Worm (Caenorhabditis elegans) whole organism, mixed stage, embryonic: Measurements from ENCODE around the gene msp-38.
A peak's percentile ranks its signal among the peaks of the same experiment; 100 is the strongest.

Source experiments
- M03D4.4 ChIP-seq: sonication (generic microtip); optimal IDR thresholded peaks from 2 replicates; lab custom pipeline; 2017; ENCODE audit warnings: mild to moderate bottlenecking, missing genetic modification characterization, missing compliant biosample characterization
- blmp-1 ChIP-seq: fragments of 150-350 bp; optimal IDR thresholded peaks from 2 replicates; lab custom pipeline; 2014; ENCODE audit warnings: missing biosample characterization, missing genetic modification characterization
- ceh-39 ChIP-seq: fragments of 150-350 bp; optimal IDR thresholded peaks from 2 replicates; lab custom pipeline; 2014; ENCODE audit warnings: missing biosample characterization, missing genetic modification characterization
- ceh-83 ChIP-seq: fragments of 200-800 bp; sonication (Bioruptor generic); optimal IDR thresholded peaks from 2 replicates; lab custom pipeline; 2018; ENCODE audit warnings: mild to moderate bottlenecking, missing genetic modification characterization, missing compliant biosample characterization
- ces-1 ChIP-seq: fragments of 150-350 bp; optimal IDR thresholded peaks from 2 replicates; lab custom pipeline; 2014; ENCODE audit warnings: missing biosample characterization, missing genetic modification reagents, missing genetic modification characterization
- cnd-1 ChIP-seq: fragments of 200-800 bp; sonication (Bioruptor generic); optimal IDR thresholded peaks from 2 replicates; lab custom pipeline; 2018; ENCODE audit warnings: mild to moderate bottlenecking, missing genetic modification characterization, missing compliant biosample characterization
- drap-1 ChIP-seq: fragments of 200-800 bp; sonication (Bioruptor generic); optimal IDR thresholded peaks from 3 replicates; lab custom pipeline; 2018; ENCODE audit warnings: mild to moderate bottlenecking, missing genetic modification characterization, missing compliant biosample characterization
- elt-1 ChIP-seq: sonication (generic microtip); optimal IDR thresholded peaks from 2 replicates; lab custom pipeline; 2017; ENCODE audit warnings: missing genetic modification characterization, mild to moderate bottlenecking, missing compliant biosample characterization, antibody characterized with exemption, moderate library complexity, borderline replicate concordance; ENCODE audit not compliant: insufficient read depth
- elt-3 ChIP-seq: fragments of 150-350 bp; optimal IDR thresholded peaks from 2 replicates; lab custom pipeline; 2014; ENCODE audit warnings: missing biosample characterization, missing genetic modification characterization
- flh-1 ChIP-seq: fragments of 200-800 bp; sonication (Bioruptor generic); optimal IDR thresholded peaks from 2 replicates; lab custom pipeline; 2018; ENCODE audit warnings: mild to moderate bottlenecking, missing genetic modification characterization, moderate library complexity, missing compliant biosample characterization
- ham-2 ChIP-seq: fragments of 200-800 bp; sonication (Bioruptor generic); optimal IDR thresholded peaks from 2 replicates; lab custom pipeline; 2018; ENCODE audit warnings: mild to moderate bottlenecking, missing genetic modification characterization, missing compliant biosample characterization
- hlh-1 ChIP-seq: fragments of 150-350 bp; optimal IDR thresholded peaks from 2 replicates; lab custom pipeline; 2014; ENCODE audit warnings: missing biosample characterization, missing genetic modification reagents, missing genetic modification characterization
- lin-13 ChIP-seq: fragments of 150-350 bp; optimal IDR thresholded peaks from 2 replicates; lab custom pipeline; 2014; ENCODE audit warnings: missing biosample characterization, missing genetic modification characterization
- lin-32 ChIP-seq: fragments of 200-800 bp; sonication (Bioruptor generic); optimal IDR thresholded peaks from 2 replicates; lab custom pipeline; 2018; ENCODE audit warnings: mild to moderate bottlenecking, missing genetic modification characterization, missing compliant biosample characterization
- lsy-2 ChIP-seq: fragments of 150-350 bp; optimal IDR thresholded peaks from 2 replicates; lab custom pipeline; 2014; ENCODE audit warnings: missing biosample characterization, missing genetic modification characterization
- mep-1 ChIP-seq: fragments of 150-350 bp; optimal IDR thresholded peaks from 2 replicates; lab custom pipeline; 2017; ENCODE audit warnings: missing biosample characterization, missing genetic modification reagents, missing genetic modification characterization, inconsistent platforms
- nhr-2 ChIP-seq: fragments of 150-350 bp; optimal IDR thresholded peaks from 2 replicates; lab custom pipeline; 2014; ENCODE audit warnings: missing biosample characterization, missing genetic modification characterization
- nhr-237 ChIP-seq: fragments of 150-350 bp; optimal IDR thresholded peaks from 2 replicates; lab custom pipeline; 2014; ENCODE audit warnings: missing biosample characterization, missing genetic modification characterization
- nhr-28 ChIP-seq: fragments of 150-350 bp; optimal IDR thresholded peaks from 2 replicates; lab custom pipeline; 2014; ENCODE audit warnings: missing biosample characterization, missing genetic modification characterization
- nhr-76 ChIP-seq: sonication (generic microtip); optimal IDR thresholded peaks from 2 replicates; lab custom pipeline; 2017; ENCODE audit warnings: missing biosample characterization, missing genetic modification characterization
- pha-4 ChIP-seq: fragments of 150-350 bp; optimal IDR thresholded peaks from 2 replicates; lab custom pipeline; 2018; ENCODE audit warnings: missing biosample characterization, missing genetic modification reagents, missing genetic modification characterization
- sem-2 ChIP-seq: fragments of 200-800 bp; sonication (Bioruptor generic); optimal IDR thresholded peaks from 2 replicates; lab custom pipeline; 2018; ENCODE audit warnings: mild to moderate bottlenecking, missing genetic modification characterization, missing compliant biosample characterization
- snpc-4 ChIP-seq: fragments of 150-350 bp; optimal IDR thresholded peaks from 2 replicates; lab custom pipeline; 2014; ENCODE audit warnings: missing biosample characterization, missing genetic modification characterization
- sptf-1 ChIP-seq: sonication (generic microtip); optimal IDR thresholded peaks from 2 replicates; lab custom pipeline; 2017; ENCODE audit warnings: mild to moderate bottlenecking, missing genetic modification characterization, moderate library complexity, missing compliant biosample characterization
- tbx-8 ChIP-seq: fragments of 200-800 bp; sonication (Bioruptor generic); optimal IDR thresholded peaks from 2 replicates; lab custom pipeline; 2018; ENCODE audit warnings: mild to moderate bottlenecking, missing genetic modification characterization, moderate library complexity, missing compliant biosample characterization
- unc-120 ChIP-seq: sonication (generic microtip); optimal IDR thresholded peaks from 2 replicates; lab custom pipeline; 2017; ENCODE audit warnings: missing genetic modification characterization, missing compliant biosample characterization; ENCODE audit not compliant: poor library complexity, severe bottlenecking
- unc-39 ChIP-seq: fragments of 150-350 bp; optimal IDR thresholded peaks from 2 replicates; lab custom pipeline; 2014; ENCODE audit warnings: missing biosample characterization, missing genetic modification characterization
- ztf-11 ChIP-seq: fragments of 150-350 bp; optimal IDR thresholded peaks from 2 replicates; lab custom pipeline; 2014; ENCODE audit warnings: missing biosample characterization, missing genetic modification characterization

msp-38 gene

ce11 chrIV:10150552-10151004 lies 7.0 kb upstream of the msp-38 start, which contains the start of gene tsp-12:
TSS of gene tsp-12 (minus strand) at chrIV:10150602.
- TF ChIP-seq sptf-1 (tag; lab: Kevin White, UChicago), result peak; percentile 27
- peak; percentile 83 for TF ChIP-seq ces-1 (GFP tag; lab: Kevin White, UChicago)
- TF ChIP-seq nhr-2 (tag; lab: Kevin White, UChicago), result no peak
- TF ChIP-seq, all 35 proteins: peak for 2

DNA sequence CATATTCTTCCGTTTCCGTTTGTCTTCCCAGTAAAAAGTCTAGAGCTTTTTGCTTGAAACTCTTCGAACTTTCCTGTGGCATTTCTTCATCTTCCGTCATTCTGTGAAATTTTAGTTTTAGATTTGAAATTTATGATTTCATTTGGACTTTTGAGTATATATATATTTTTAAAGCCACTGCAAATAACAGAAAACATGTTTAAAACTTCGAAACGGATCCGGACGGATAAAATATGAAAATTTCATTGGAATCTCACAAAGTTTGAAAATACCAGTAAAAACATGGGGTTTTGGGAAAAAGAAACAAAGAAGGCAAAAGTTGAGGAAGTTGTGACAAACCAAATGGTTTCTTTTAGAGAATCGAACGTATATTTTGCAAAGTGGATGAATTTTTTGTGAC lies 5.4 kb upstream of the msp-38 start, which contains the start of gene pigs-1:
TSS of gene pigs-1 (minus strand) at position 101 of the 400 bp plus-strand sequence.
- no peak for TF ChIP-seq sem-2
- TF ChIP-seq blmp-1 (tag; lab: Kevin White, UChicago), result no peak

DNA sequence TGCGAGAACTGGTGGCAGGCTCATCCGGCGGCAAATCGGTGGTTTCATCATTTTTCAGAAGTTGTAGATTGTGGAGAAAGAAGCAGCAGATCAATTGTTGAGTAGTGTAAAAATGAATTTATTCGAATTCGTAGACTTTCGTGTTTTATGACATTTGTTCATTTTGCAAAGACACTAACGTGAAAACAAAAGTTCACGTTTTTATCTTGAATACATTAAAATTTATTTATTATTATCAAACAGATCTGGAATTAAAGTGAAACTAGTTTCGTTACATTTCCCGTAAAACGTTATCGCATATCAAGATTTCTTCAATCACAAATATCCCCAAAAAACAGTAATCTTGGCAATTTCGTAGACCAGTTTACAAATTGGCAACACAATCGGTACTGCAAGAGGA lies 3.3 kb upstream of the msp-38 start, which contains the start of gene T14G10.8:
TSS of gene T14G10.8 (minus strand) at position 101 of the 400 bp plus-strand sequence.
- no peak for TF ChIP-seq ztf-11
- TF ChIP-seq lsy-2, result no peak
- no peak for TF ChIP-seq ces-1 (GFP tag; lab: Kevin White, UChicago)

ce11 chrIV:10144909-10145308 lies 1.4 kb upstream of the msp-38 start:
- TF ChIP-seq nhr-28 (tag; lab: Kevin White, UChicago), result no peak
- no peak for TF ChIP-seq hlh-1 (tag; lab: Kevin White, UChicago)
- no peak for TF ChIP-seq lin-13 (tag; lab: Kevin White, UChicago)
- no peak for TF ChIP-seq ces-1 (GFP tag; lab: Kevin White, UChicago)
- TF ChIP-seq nhr-76 (tag; lab: Kevin White, UChicago), result no peak
- TF ChIP-seq ceh-83 (GFP tag; lab: Kevin White, UChicago), result no peak
- no peak for TF ChIP-seq sptf-1 (tag; lab: Kevin White, UChicago)
- TF ChIP-seq tbx-8 (GFP tag; lab: Kevin White, UChicago), result no peak
- no peak for TF ChIP-seq pha-4 (tag; lab: Kevin White, UChicago)
- TF ChIP-seq mep-1 (tag; lab: Kevin White, UChicago), result no peak
- no peak for TF ChIP-seq sem-2
- no peak for TF ChIP-seq nhr-237
- TF ChIP-seq flh-1 (GFP tag; lab: Kevin White, UChicago), result no peak
- TF ChIP-seq lsy-2, result no peak
- TF ChIP-seq, all 35 proteins: peak for 0

ce11 chrIV:10144487-10144886 lies 947 bp upstream of the msp-38 start:
- TF ChIP-seq M03D4.4 (no peak), sem-2 (no peak), flh-1 (GFP tag; lab: Kevin White, UChicago) (no peak), ham-2 (GFP tag; lab: Kevin White, UChicago) (no peak), cnd-1 (no peak), ces-1 (GFP tag; lab: Kevin White, UChicago) (no peak), elt-1 (tag; lab: Kevin White, UChicago) (no peak), unc-120 (tag; lab: Kevin White, UChicago) (no peak), snpc-4 (tag; lab: Kevin White, UChicago) (no peak), hlh-1 (tag; lab: Kevin White, UChicago) (no peak), pha-4 (tag; lab: Kevin White, UChicago) (no peak), lin-32 (GFP tag; lab: Kevin White, UChicago) (no peak), nhr-237 (no peak), unc-39 (no peak), tbx-8 (GFP tag; lab: Kevin White, UChicago) (no peak), elt-3 (no peak), sptf-1 (tag; lab: Kevin White, UChicago) (no peak), drap-1 (GFP tag; lab: Kevin White, UChicago) (no peak), ceh-39 (tag; lab: Kevin White, UChicago) (no peak)

DNA sequence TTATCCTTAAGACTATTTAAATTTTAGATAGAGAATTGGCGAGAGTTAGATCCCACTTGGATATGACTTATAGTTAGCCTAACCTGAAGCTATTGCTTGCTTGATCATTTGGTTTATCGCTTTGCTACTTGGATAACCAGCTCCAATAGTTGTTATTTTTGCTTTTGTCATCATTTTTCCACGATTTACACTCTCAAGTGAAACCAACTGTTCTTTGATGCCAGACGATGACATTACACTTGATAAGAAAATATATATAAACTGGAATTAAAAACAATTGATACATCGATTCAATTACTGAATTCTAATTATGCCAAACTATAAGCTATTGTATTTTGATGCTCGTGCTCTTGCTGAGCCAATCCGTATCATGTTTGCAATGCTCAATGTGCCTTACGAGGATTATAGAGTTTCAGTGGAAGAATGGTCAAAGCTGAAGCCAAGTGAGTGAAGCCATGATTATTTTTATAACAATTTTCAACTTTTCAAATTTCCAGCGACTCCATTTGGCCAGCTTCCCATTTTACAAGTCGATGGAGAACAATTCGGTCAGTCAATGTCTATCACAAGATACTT lies 1.5 kb downstream of the msp-38 start, which contains the start of the genes gst-2, gst-4 and dhs-12:
TSS of gene gst-2 (minus strand) at position 132 of the 576 bp plus-strand sequence.
TSS of gene gst-4 (plus strand) at position 296 of the 576 bp plus-strand sequence.
TSS of gene dhs-12 (plus strand) at position 526 of the 576 bp plus-strand sequence.
- TF ChIP-seq drap-1 (GFP tag; lab: Kevin White, UChicago) (no peak), ceh-39 (tag; lab: Kevin White, UChicago) (no peak), snpc-4 (tag; lab: Kevin White, UChicago) (no peak), mep-1 (tag; lab: Kevin White, UChicago) (no peak), sptf-1 (tag; lab: Kevin White, UChicago) (no peak)
